Worm (Caenorhabditis elegans) whole organism, late embryonic: ENCODE results near the gene F57F5.3.

Experiments
- C38D4.7 ChIP-seq: fragments of 200-800 bp; sonication (Bioruptor generic); optimal IDR thresholded peaks from 2 replicates; lab custom pipeline; 2018; ENCODE audit warnings: mild to moderate bottlenecking, missing genetic modification characterization, moderate library complexity, missing compliant biosample characterization
- ama-1 ChIP-seq: fragments of 150-350 bp; optimal IDR thresholded peaks from 2 replicates; lab custom pipeline; 2014
- dmd-4 ChIP-seq: sonication (generic microtip); optimal IDR thresholded peaks from 2 replicates; lab custom pipeline; 2016; ENCODE audit warnings: borderline replicate concordance, missing genetic modification characterization, missing compliant biosample characterization
- dve-1 ChIP-seq: sonication (generic microtip); optimal IDR thresholded peaks from 2 replicates; lab custom pipeline; 2017; ENCODE audit warnings: antibody characterized with exemption, mild to moderate bottlenecking, missing genetic modification characterization, missing compliant biosample characterization
- eyg-1 ChIP-seq: sonication (generic microtip); optimal IDR thresholded peaks from 2 replicates; lab custom pipeline; 2016; ENCODE audit warnings: missing genotype, missing genetic modification characterization, missing compliant biosample characterization
- nfya-1 ChIP-seq: sonication (generic microtip); optimal IDR thresholded peaks from 2 replicates; lab custom pipeline; 2017; ENCODE audit warnings: missing genetic modification characterization, mild to moderate bottlenecking, missing compliant biosample characterization, antibody characterized with exemption, moderate library complexity
- pha-4 ChIP-seq: fragments of 150-350 bp; optimal IDR thresholded peaks from 2 replicates; lab custom pipeline; 2018; ENCODE audit warnings: missing biosample characterization, missing genetic modification reagents, missing genetic modification characterization
- rnt-1 ChIP-seq: sonication (generic microtip); optimal IDR thresholded peaks from 2 replicates; lab custom pipeline; 2016; ENCODE audit warnings: missing genetic modification characterization, missing compliant biosample characterization
- unc-3 ChIP-seq, 2 experiments: fragments of 200-800 bp in 1 of 2; sonication (Bioruptor generic) in 1 of 2; sonication (generic microtip) in 1 of 2; conservative IDR thresholded peaks in 1 of 2; optimal IDR thresholded peaks in 1 of 2; 2 replicates each; pipeline versions ENCODE4 v1.3.6 to Lab custom; 2016 to 2022; ENCODE audit warnings: missing compliant biosample characterization in 2 of 2, missing genetic modification characterization in 2 of 2, missing genetic modification reagents in 1 of 2

ce11 chrV:11997403-11997802 is 9.0 kb downstream of the F57F5.3 start:
- TF ChIP-seq eyg-1 (no peak), dmd-4 (tag; lab: Kevin White, UChicago) (no peak), rnt-1 (tag; lab: Kevin White, UChicago) (no peak), nfya-1 (no peak), ama-1 (lab: Kevin White, UChicago) (no peak), pha-4 (tag; lab: Kevin White, UChicago) (no peak), dve-1 (no peak), C38D4.7 (no peak), unc-3 (GFP tag; conservative IDR thresholded peaks at IDR 0.05; lab: Robert Waterston, UW) (no peak), unc-3 (tag; optimal IDR thresholded peaks at IDR 0.05; lab: Kevin White, UChicago) (no peak)
